Fruit fly (Drosophila melanogaster) whole organism, pupa: ENCODE results near the gene CG5382.

Source experiments
- CG10348 ChIP-seq: fragments of 200-800 bp; sonication (Bioruptor generic); IDR thresholded peaks from 2 replicates; pipeline ENCODE4 v1.3.6; 2022; ENCODE audit warnings: missing biosample characterization, missing genetic modification characterization
- CG12605 ChIP-seq: fragments of 200-800 bp; sonication (Bioruptor generic); IDR thresholded peaks from 2 replicates; pipeline ENCODE4 v1.3.6; 2022; ENCODE audit warnings: missing biosample characterization, missing genetic modification characterization
- CG13204 ChIP-seq: fragments of 200-800 bp; sonication (Bioruptor generic); optimal IDR thresholded peaks from 2 replicates; lab custom pipeline; 2018; ENCODE audit warnings: missing biosample characterization, mild to moderate bottlenecking, missing genetic modification characterization, moderate library complexity
- CG14655 ChIP-seq: fragments of 200-800 bp; sonication (Bioruptor generic); optimal IDR thresholded peaks from 3 replicates; lab custom pipeline; 2017; ENCODE audit warnings: mild to moderate bottlenecking, missing biosample characterization, missing genetic modification reagents, missing genetic modification characterization
- CG15710 ChIP-seq: fragments of 200-800 bp; sonication (Bioruptor generic); optimal IDR thresholded peaks from 2 replicates; lab custom pipeline; 2018; ENCODE audit warnings: missing biosample characterization, mild to moderate bottlenecking, missing genetic modification characterization, moderate library complexity
- CG17806 ChIP-seq: fragments of 200-800 bp; sonication (Bioruptor generic); optimal IDR thresholded peaks from 2 replicates; lab custom pipeline; 2018; ENCODE audit warnings: missing biosample characterization, mild to moderate bottlenecking, missing genetic modification characterization, moderate library complexity
- CG32121 ChIP-seq: fragments of 200-800 bp; sonication (Bioruptor generic); IDR thresholded peaks from 2 replicates; pipeline ENCODE4 v1.3.6; 2022; ENCODE audit warnings: missing biosample characterization, missing genetic modification characterization
- CG34367 ChIP-seq: fragments of 200-800 bp; sonication (Bioruptor generic); optimal IDR thresholded peaks from 2 replicates; lab custom pipeline; 2018; ENCODE audit warnings: missing biosample characterization, mild to moderate bottlenecking, missing genetic modification characterization
- CG4496 ChIP-seq: fragments of 200-800 bp; sonication (Bioruptor generic); IDR thresholded peaks from 3 replicates; pipeline ENCODE4 v1.3.6; 2022; ENCODE audit warnings: missing biosample characterization, missing genetic modification characterization
- CG8159 ChIP-seq: fragments of 200-800 bp; sonication (Bioruptor generic); optimal IDR thresholded peaks from 3 replicates; lab custom pipeline; 2018; ENCODE audit warnings: missing biosample characterization, mild to moderate bottlenecking, missing genetic modification characterization, moderate library complexity
- CG8301 ChIP-seq: fragments of 200-800 bp; sonication (Bioruptor generic); optimal IDR thresholded peaks from 2 replicates; lab custom pipeline; 2018; ENCODE audit warnings: missing biosample characterization, mild to moderate bottlenecking, missing genetic modification characterization
- CG9948 ChIP-seq: fragments of 200-800 bp; sonication (Bioruptor generic); optimal IDR thresholded peaks from 2 replicates; lab custom pipeline; 2018; ENCODE audit warnings: missing biosample characterization, mild to moderate bottlenecking, missing genetic modification characterization, moderate library complexity
- D1 ChIP-seq: fragments of 200-800 bp; sonication (Bioruptor generic); optimal IDR thresholded peaks from 2 replicates; lab custom pipeline; 2018; ENCODE audit warnings: missing biosample characterization, mild to moderate bottlenecking, missing genetic modification characterization, moderate library complexity
- EcR ChIP-seq: fragments of 200-800 bp; sonication (Bioruptor generic); optimal IDR thresholded peaks from 3 replicates; lab custom pipeline; 2019; ENCODE audit warnings: missing biosample characterization, missing genetic modification characterization, mild to moderate bottlenecking, moderate library complexity, missing genetic modification reagents
- Ets98B ChIP-seq: fragments of 200-800 bp; sonication (Bioruptor generic); IDR thresholded peaks from 2 replicates; pipeline ENCODE4 v1.3.6; 2022; ENCODE audit warnings: missing biosample characterization, missing genetic modification characterization
- Pif1A ChIP-seq: fragments of 200-800 bp; sonication (Bioruptor generic); optimal IDR thresholded peaks from 3 replicates; lab custom pipeline; 2016; ENCODE audit warnings: missing biosample characterization, missing genetic modification characterization
- Pif1B ChIP-seq: fragments of 200-800 bp; sonication (Bioruptor generic); optimal IDR thresholded peaks from 3 replicates; lab custom pipeline; 2016; ENCODE audit warnings: missing biosample characterization, missing genetic modification characterization
- Snoo ChIP-seq: fragments of 200-800 bp; sonication (Bioruptor generic); optimal IDR thresholded peaks from 3 replicates; lab custom pipeline; 2017; ENCODE audit warnings: missing biosample characterization, mild to moderate bottlenecking, missing genetic modification characterization, inconsistent platforms
- fd96Ca ChIP-seq: fragments of 200-800 bp; sonication (Bioruptor generic); IDR thresholded peaks from 3 replicates; pipeline ENCODE4 v1.3.6; 2022; ENCODE audit warnings: missing biosample characterization, missing genetic modification characterization
- gl ChIP-seq: fragments of 200-800 bp; sonication (Bioruptor generic); optimal IDR thresholded peaks from 2 replicates; lab custom pipeline; 2018; ENCODE audit warnings: missing biosample characterization, mild to moderate bottlenecking, missing genetic modification characterization
- rn ChIP-seq: fragments of 200-800 bp; sonication (Bioruptor generic); IDR thresholded peaks from 2 replicates; pipeline ENCODE4 v1.3.6; 2022; ENCODE audit warnings: missing biosample characterization, missing genetic modification characterization

CG5382 gene

dm6 chr3R:22362218-22362907 lies 3.4 kb downstream of the CG5382 start, which contains the start of the genes JMJD6, CG7071 and Muted:
Gene JMJD6, minus strand, starts transcription at chr3R:22362371.
Gene CG7071, plus strand, starts transcription at chr3R:22362620.
Gene Muted, plus strand, starts transcription at chr3R:22362620.
- peak; percentile 36; the same call in 1 of the 2 replicates for TF ChIP-seq CG12605 (GFP tag; lab: Robert Waterston, UW)
- TF ChIP-seq CG4496 (GFP tag; lab: Robert Waterston, UW): peak; percentile 94
- peak; percentile 78 for TF ChIP-seq CG8159
- peak; percentile 43 for TF ChIP-seq gl (tag; lab: Kevin White, UChicago)
- TF ChIP-seq Pif1A (GFP tag; lab: Kevin White, UChicago): peak; percentile 87
- no peak; the same call in 1 of the 2 replicates for TF ChIP-seq CG10348
- TF ChIP-seq CG17806 (tag; lab: Kevin White, UChicago): peak; percentile 83
- TF ChIP-seq CG13204 (GFP tag; lab: Kevin White, UChicago): no peak
- TF ChIP-seq CG14655: peak; percentile 83
- peak; percentile 87; the same call in 2 of the 3 replicates for TF ChIP-seq fd96Ca
- TF ChIP-seq CG8301 (tag; lab: Kevin White, UChicago): peak; percentile 77
- TF ChIP-seq CG34367 (tag; lab: Kevin White, UChicago): peak; percentile 65
- TF ChIP-seq CG15710 (tag; lab: Kevin White, UChicago): peak; percentile 81
- peak; percentile 74 for TF ChIP-seq CG9948
- peak; percentile 82 for TF ChIP-seq rn (GFP tag; lab: Robert Waterston, UW)
- no peak for TF ChIP-seq EcR (GFP tag; lab: Kevin White, UChicago)
- peak; percentile 74 for TF ChIP-seq Pif1B (GFP tag; lab: Kevin White, UChicago)
- peak; percentile 73 for TF ChIP-seq Snoo (tag; lab: Kevin White, UChicago)
- TF ChIP-seq CG32121 (GFP tag; lab: Robert Waterston, UW): peak; percentile 85
- TF ChIP-seq D1 (tag; lab: Kevin White, UChicago): no peak
- peak; percentile 85 for TF ChIP-seq Ets98B

- TF ChIP-seq CG14655 (peak; percentile 78), CG10348 (peak; percentile 49; the same call in 1 of the 2 replicates), fd96Ca (peak; percentile 89), CG13204 (GFP tag; lab: Kevin White, UChicago) (no peak), Pif1B (GFP tag; lab: Kevin White, UChicago) (peak; percentile 79), Pif1A (GFP tag; lab: Kevin White, UChicago) (peak; percentile 76), CG9948 (peak; percentile 75), Ets98B (peak; percentile 94), gl (tag; lab: Kevin White, UChicago) (peak; percentile 69), CG15710 (tag; lab: Kevin White, UChicago) (peak; percentile 75), EcR (GFP tag; lab: Kevin White, UChicago) (peak; percentile 48), CG4496 (GFP tag; lab: Robert Waterston, UW) (peak; percentile 95), CG34367 (tag; lab: Kevin White, UChicago) (peak; percentile 78), D1 (tag; lab: Kevin White, UChicago) (no peak), rn (GFP tag; lab: Robert Waterston, UW) (peak; percentile 76), CG32121 (GFP tag; lab: Robert Waterston, UW) (peak; percentile 90), CG8159 (peak; percentile 83), CG8301 (tag; lab: Kevin White, UChicago) (peak; percentile 78), CG17806 (tag; lab: Kevin White, UChicago) (peak; percentile 83), Snoo (tag; lab: Kevin White, UChicago) (peak; percentile 20), CG12605 (GFP tag; lab: Robert Waterston, UW) (peak; percentile 87)
Measured at dm6 chr3R:22358810-22359209, 7.0 kb downstream of the CG5382 start.

dm6 chr3R:22357942-22358341 lies 7.8 kb downstream of the CG5382 start:
- TF ChIP-seq CG17806 (tag; lab: Kevin White, UChicago): no peak
- no peak for TF ChIP-seq Pif1B (GFP tag; lab: Kevin White, UChicago)
- TF ChIP-seq CG32121 (GFP tag; lab: Robert Waterston, UW): no peak
- no peak for TF ChIP-seq CG15710 (tag; lab: Kevin White, UChicago)
- TF ChIP-seq CG13204 (GFP tag; lab: Kevin White, UChicago): no peak
- no peak for TF ChIP-seq CG10348
- no peak for TF ChIP-seq Pif1A (GFP tag; lab: Kevin White, UChicago)
- TF ChIP-seq EcR (GFP tag; lab: Kevin White, UChicago): no peak
- no peak for TF ChIP-seq Snoo (tag; lab: Kevin White, UChicago)
- TF ChIP-seq Ets98B: no peak
- no peak for TF ChIP-seq CG4496 (GFP tag; lab: Robert Waterston, UW)
- no peak for TF ChIP-seq CG14655
- TF ChIP-seq CG12605 (GFP tag; lab: Robert Waterston, UW): no peak
- TF ChIP-seq CG34367 (tag; lab: Kevin White, UChicago): no peak
- no peak for TF ChIP-seq fd96Ca
- TF ChIP-seq gl (tag; lab: Kevin White, UChicago): no peak

- TF ChIP-seq CG34367 (tag; lab: Kevin White, UChicago) (no peak), Snoo (tag; lab: Kevin White, UChicago) (peak; percentile 8), EcR (GFP tag; lab: Kevin White, UChicago) (peak; percentile 79), CG10348 (no peak), D1 (tag; lab: Kevin White, UChicago) (no peak)
Measured at dm6 chr3R:22356464-22357410, 9.0 kb downstream of the CG5382 start, which contains the start of gene Sar1. Gene Sar1, plus strand, starts transcription at chr3R:22356685.
